Worm (Caenorhabditis elegans): ENCODE measurements around the gene T07F8.4.

DNA sequence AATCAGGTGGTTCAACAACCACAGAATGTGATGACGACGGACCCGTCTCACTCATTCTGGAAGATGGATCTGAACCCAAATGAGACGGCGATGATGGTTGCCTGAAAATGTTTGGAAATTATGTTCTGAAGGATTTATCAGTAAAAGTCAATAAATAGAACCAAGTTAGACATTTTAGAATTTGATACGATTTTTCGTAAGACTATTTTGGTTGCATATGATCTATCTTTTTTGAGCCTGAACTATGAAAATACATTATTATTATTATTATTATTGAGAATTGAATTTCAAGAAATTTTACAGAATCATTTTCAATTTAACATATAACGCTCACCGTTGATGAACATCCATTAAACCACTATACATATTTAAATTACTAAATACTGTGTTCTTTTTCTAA is 21.9 kb downstream of the T07F8.4 start, which contains the start of gene F10E7.9:
- TF ChIP-seq crh-2 (tag; optimal IDR thresholded peaks at IDR 0.05) (no peak), lin-39 (tag; optimal IDR thresholded peaks at IDR 0.05) (no peak), skn-1 (tag; optimal IDR thresholded peaks at IDR 0.05) (no peak)
